Fruit fly (Drosophila melanogaster): ENCODE results near the gene CG11630.

The CG11630 gene

dm6 chr2L:21792831-21793230, 9.0 kb upstream of the CG11630 start:
- TF ChIP-seq Mio (GFP tag; optimal IDR thresholded peaks at IDR 0.05) (no peak), br (GFP tag; optimal IDR thresholded peaks at IDR 0.05) (no peak), sv (GFP tag; optimal IDR thresholded peaks at IDR 0.05) (no peak), woc (GFP tag; optimal IDR thresholded peaks at IDR 0.05) (no peak)

dm6 chr2L:21791980-21792379, 8.1 kb upstream of the CG11630 start:
- TF ChIP-seq Dfd (GFP tag; optimal IDR thresholded peaks at IDR 0.05) (no peak), Abd-B (GFP tag; optimal IDR thresholded peaks at IDR 0.05) (no peak), dl (GFP tag; optimal IDR thresholded peaks at IDR 0.05; ENCODE audit: insufficient read depth in 1 of 2, partially characterized antibody in 2 of 2) (no peak), h (GFP tag; optimal IDR thresholded peaks at IDR 0.05) (no peak), Hr78 (GFP tag; optimal IDR thresholded peaks at IDR 0.05) (no peak), foxo (GFP tag; optimal IDR thresholded peaks at IDR 0.05) (no peak), tai (GFP tag; optimal IDR thresholded peaks at IDR 0.05) (no peak), lola (GFP tag; optimal IDR thresholded peaks at IDR 0.05) (no peak), Rel (GFP tag; optimal IDR thresholded peaks at IDR 0.05) (no peak), Rel (tag; optimal IDR thresholded peaks at IDR 0.05) (no peak), dmrt93B (GFP tag; optimal IDR thresholded peaks at IDR 0.05) (no peak), N (GFP tag; optimal IDR thresholded peaks at IDR 0.05) (no peak), CG9705 (GFP tag; optimal IDR thresholded peaks at IDR 0.05) (no peak), OdsH (GFP tag; optimal IDR thresholded peaks at IDR 0.05) (no peak), jim (GFP tag; optimal IDR thresholded peaks at IDR 0.05) (no peak), GATAd (GFP tag; optimal IDR thresholded peaks at IDR 0.05) (no peak), HLH106 (tag; optimal IDR thresholded peaks at IDR 0.05) (no peak), ey (GFP tag; optimal IDR thresholded peaks at IDR 0.05) (no peak), Dif (GFP tag; optimal IDR thresholded peaks at IDR 0.05; ENCODE audit: partially characterized antibody) (no peak)

dm6 chr2L:21789456-21790065, 5.7 kb upstream of the CG11630 start:
- TF ChIP-seq br (GFP tag; optimal IDR thresholded peaks at IDR 0.05) (no peak), sv (GFP tag; optimal IDR thresholded peaks at IDR 0.05) (no peak), jim (GFP tag; optimal IDR thresholded peaks at IDR 0.05) (no peak), fru (GFP tag; optimal IDR thresholded peaks at IDR 0.05) (no peak)

- TF ChIP-seq Jra (GFP tag; optimal IDR thresholded peaks at IDR 0.05): no peak
- TF ChIP-seq brk (GFP tag; optimal IDR thresholded peaks at IDR 0.05): no peak
- TF ChIP-seq ey (GFP tag; optimal IDR thresholded peaks at IDR 0.05): peak; percentile 0
- TF ChIP-seq sv (GFP tag; optimal IDR thresholded peaks at IDR 0.05): peak; percentile 20
- peak; percentile 28 for TF ChIP-seq rgr (GFP tag; optimal IDR thresholded peaks at IDR 0.05)
- no peak for TF ChIP-seq dl (GFP tag; optimal IDR thresholded peaks at IDR 0.05; ENCODE audit: insufficient read depth in 1 of 2, partially characterized antibody in 2 of 2)
- TF ChIP-seq Dif (GFP tag; optimal IDR thresholded peaks at IDR 0.05; ENCODE audit: partially characterized antibody): no peak
- peak in 1 of 2 experiments; percentile 7 for TF ChIP-seq foxo (GFP tag; optimal IDR thresholded peaks at IDR 0.05)
- TF ChIP-seq h (GFP tag; optimal IDR thresholded peaks at IDR 0.05): peak; percentile 12
- no peak for TF ChIP-seq lola (GFP tag; optimal IDR thresholded peaks at IDR 0.05)
- TF ChIP-seq fru (GFP tag; optimal IDR thresholded peaks at IDR 0.05): peak; percentile 7
Measured at dm6 chr2L:21786991-21787390, 3.1 kb upstream of the CG11630 start.

dm6 chr2L:21784790-21785425, 1.0 kb upstream of the CG11630 start:
- TF ChIP-seq br (GFP tag; optimal IDR thresholded peaks at IDR 0.05) (no peak), Vsx2 (GFP tag; optimal IDR thresholded peaks at IDR 0.05; ENCODE audit: partially characterized antibody) (no peak), foxo (GFP tag; optimal IDR thresholded peaks at IDR 0.05) (no peak), tai (GFP tag; optimal IDR thresholded peaks at IDR 0.05) (peak; percentile 17)

dm6 chr2L:21769461-21769860, 14.4 kb downstream of the CG11630 start:
- TF ChIP-seq psq (GFP tag; optimal IDR thresholded peaks at IDR 0.05) (no peak), Jra (GFP tag; optimal IDR thresholded peaks at IDR 0.05) (no peak), br (GFP tag; optimal IDR thresholded peaks at IDR 0.05) (no peak), CG32264 (GFP tag; optimal IDR thresholded peaks at IDR 0.05) (no peak), OdsH (GFP tag; optimal IDR thresholded peaks at IDR 0.05) (no peak), CrebA (GFP tag; optimal IDR thresholded peaks at IDR 0.05; ENCODE audit: borderline replicate concordance) (no peak), dmrt93B (GFP tag; optimal IDR thresholded peaks at IDR 0.05) (no peak), Dfd (GFP tag; optimal IDR thresholded peaks at IDR 0.05) (peak; percentile 93), pan (optimal IDR thresholded peaks at IDR 0.05) (no peak)

All from whole organism, wandering third instar larva.